Worm (Caenorhabditis elegans): ENCODE measurements around the gene C55B6.1.

ce11 chrX:7170575-7171297, 29.4 kb upstream of the C55B6.1 start, which contains the start of gene bar-1:
- no peak for TF ChIP-seq dpl-1 (GFP tag; optimal IDR thresholded peaks at IDR 0.05)
- TF ChIP-seq aly-2 (tag; optimal IDR thresholded peaks at IDR 0.05) = no peak
- no peak for TF ChIP-seq ama-1 (optimal IDR thresholded peaks at IDR 0.05)
- TF ChIP-seq nhr-77 (tag; optimal IDR thresholded peaks at IDR 0.05) = no peak
- TF ChIP-seq nhr-11 (tag; optimal IDR thresholded peaks at IDR 0.05) = no peak
- TF ChIP-seq pqm-1 (tag; optimal IDR thresholded peaks at IDR 0.05) = no peak
- no peak for TF ChIP-seq tlp-1 (tag; optimal IDR thresholded peaks at IDR 0.05)
- no peak for TF ChIP-seq lin-15B (tag; optimal IDR thresholded peaks at IDR 0.05)
- TF ChIP-seq grh-1 (GFP tag; IDR thresholded peaks at IDR 0.05) = no peak
- no peak for TF ChIP-seq skn-1 (tag; optimal IDR thresholded peaks at IDR 0.05)
- TF ChIP-seq unc-62 (GFP tag; optimal IDR thresholded peaks at IDR 0.05) = no peak
- TF ChIP-seq nhr-237 (tag; optimal IDR thresholded peaks at IDR 0.05) = no peak
- TF ChIP-seq zag-1 (tag; optimal IDR thresholded peaks at IDR 0.05) = no peak
- no peak for TF ChIP-seq ztf-4 (tag; optimal IDR thresholded peaks at IDR 0.05)
